Worm (Caenorhabditis elegans): ENCODE results near the gene Y67H2A.10.

Gene Y67H2A.10

DNA sequence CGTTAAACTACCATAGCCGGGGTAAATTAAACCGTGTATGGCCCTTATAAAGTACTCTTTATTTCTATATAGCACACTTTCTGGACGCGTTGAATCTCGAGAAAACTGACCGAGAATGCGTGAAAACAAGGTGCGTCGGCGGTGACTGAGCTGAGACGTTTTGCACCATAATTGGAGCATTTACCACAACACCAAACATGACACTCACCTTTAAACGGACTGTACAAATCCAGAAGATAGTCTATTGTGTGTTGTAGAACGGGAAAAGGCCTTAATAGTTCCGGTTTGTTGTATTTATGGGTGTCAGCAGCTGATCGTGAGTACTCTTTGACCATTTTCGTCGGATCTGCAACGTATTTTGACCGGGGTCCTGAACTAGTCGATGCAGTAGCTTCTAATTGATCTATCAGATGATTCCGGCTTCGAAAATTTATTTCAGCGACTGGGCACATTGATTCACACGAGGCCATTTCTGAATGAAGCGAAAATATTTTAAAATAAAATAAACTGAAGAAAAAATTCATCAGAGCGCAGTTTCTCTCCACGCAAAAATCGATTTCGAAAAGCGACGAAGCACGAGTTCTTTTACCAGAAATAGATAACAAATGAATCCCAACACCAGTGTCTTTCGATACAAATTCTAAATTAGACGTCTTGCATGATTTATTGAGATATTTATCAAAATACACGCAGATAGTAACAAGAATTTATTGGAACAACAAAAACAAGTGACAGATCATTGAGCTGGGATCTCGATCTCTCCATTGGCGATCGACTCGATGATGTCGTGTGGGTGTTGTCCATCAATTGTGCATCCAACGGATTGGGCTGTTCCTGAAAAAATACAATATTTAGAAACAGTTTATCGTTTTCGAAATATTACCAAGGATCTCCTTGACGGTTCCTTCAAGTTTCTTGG is 50.1 kb downstream of the Y67H2A.10 start, which contains the start of gene tag-115 (continued):
- TF ChIP-seq mxl-1 (tag; optimal IDR thresholded peaks at IDR 0.05): peak; percentile 41
- peak; percentile 19 for TF ChIP-seq F10E7.11 (tag; optimal IDR thresholded peaks at IDR 0.05)
- TF ChIP-seq C17E4.6 (GFP tag; IDR thresholded peaks at IDR 0.05): peak; percentile 52; the same call in 1 of the 2 replicates
- peak; percentile 5 for TF ChIP-seq attf-5 (GFP tag; optimal IDR thresholded peaks at IDR 0.05)
- no peak for TF ChIP-seq Y79H2A.3 (GFP tag; conservative IDR thresholded peaks at IDR 0.05)
- peak; percentile 22 for TF ChIP-seq atf-7 (tag; optimal IDR thresholded peaks at IDR 0.05)
- peak; percentile 63 for TF ChIP-seq die-1 (tag; optimal IDR thresholded peaks at IDR 0.05)
- TF ChIP-seq lin-35 (GFP tag; optimal IDR thresholded peaks at IDR 0.05): peak in 1 of 3 experiments; percentile 79
- TF ChIP-seq nfyb-1 (GFP tag; IDR thresholded peaks at IDR 0.05): peak; percentile 82
- no peak for TF ChIP-seq bed-2 (GFP tag; IDR thresholded peaks at IDR 0.05)
- no peak for TF ChIP-seq tbx-9 (tag; optimal IDR thresholded peaks at IDR 0.05; ENCODE audit: borderline replicate concordance)
- TF ChIP-seq ztf-26 (tag; optimal IDR thresholded peaks at IDR 0.05): no peak
- no peak for TF ChIP-seq ztf-28 (GFP tag; IDR thresholded peaks at IDR 0.05)
- TF ChIP-seq B0336.3 (GFP tag; IDR thresholded peaks at IDR 0.05): peak; percentile 83
- TF ChIP-seq lin-40 (tag; optimal IDR thresholded peaks at IDR 0.05): peak; percentile 20
- TF ChIP-seq F33H1.4 (GFP tag; IDR thresholded peaks at IDR 0.05): no peak; the same call in none of the 2 replicates
- peak; percentile 43; the same call in 1 of the 2 replicates for TF ChIP-seq D2030.7 (GFP tag; IDR thresholded peaks at IDR 0.05)
- peak; percentile 70 for TF ChIP-seq ekl-4 (GFP tag; IDR thresholded peaks at IDR 0.05)
- TF ChIP-seq snpc-1.3 (tag; optimal IDR thresholded peaks at IDR 0.05; ENCODE audit: insufficient read depth): peak; percentile 94
- TF ChIP-seq mes-4 (tag; optimal IDR thresholded peaks at IDR 0.05): peak; percentile 49
- TF ChIP-seq nhr-120 (GFP tag; IDR thresholded peaks at IDR 0.05): no peak
- no peak for TF ChIP-seq F37B4.10 (GFP tag; IDR thresholded peaks at IDR 0.05)
- TF ChIP-seq F57C9.4 (tag; optimal IDR thresholded peaks at IDR 0.05): no peak
- TF ChIP-seq lsy-27 (tag; optimal IDR thresholded peaks at IDR 0.05; ENCODE audit: borderline replicate concordance, insufficient read depth): no peak
- TF ChIP-seq lin-54 (GFP tag; optimal IDR thresholded peaks at IDR 0.05): peak; percentile 92
- no peak for TF ChIP-seq him-1 (tag; optimal IDR thresholded peaks at IDR 0.05)
- TF ChIP-seq ceh-100 (GFP tag; IDR thresholded peaks at IDR 0.05): peak; percentile 29; the same call in 1 of the 2 replicates
- no peak for TF ChIP-seq nfya-2 (GFP tag; IDR thresholded peaks at IDR 0.05)
- no peak for TF ChIP-seq ccch-3 (GFP tag; optimal IDR thresholded peaks at IDR 0.05)
- no peak for TF ChIP-seq hlh-26 (GFP tag; conservative IDR thresholded peaks at IDR 0.05)
- TF ChIP-seq egl-44 (GFP tag; IDR thresholded peaks at IDR 0.05): no peak
- TF ChIP-seq hrde-1 (tag; optimal IDR thresholded peaks at IDR 0.05; ENCODE audit: borderline replicate concordance): peak; percentile 98
- no peak for TF ChIP-seq ztf-6 (GFP tag; IDR thresholded peaks at IDR 0.05)
- no peak for TF ChIP-seq hlh-12 (tag; optimal IDR thresholded peaks at IDR 0.05)
- peak; percentile 85 for TF ChIP-seq lin-26 (GFP tag; IDR thresholded peaks at IDR 0.05)
- TF ChIP-seq B0261.1 (tag; optimal IDR thresholded peaks at IDR 0.05): peak; percentile 21
- TF ChIP-seq ceh-91 (GFP tag; IDR thresholded peaks at IDR 0.05): peak; percentile 26; the same call in 1 of the 2 replicates
- TF ChIP-seq Y56A3A.18 (GFP tag; IDR thresholded peaks at IDR 0.05): no peak
- TF ChIP-seq F49E8.2 (tag; optimal IDR thresholded peaks at IDR 0.05; ENCODE audit: insufficient read depth): peak; percentile 93
- TF ChIP-seq tbp1 (GFP tag; optimal IDR thresholded peaks at IDR 0.05): peak; percentile 69
- TF ChIP-seq sdz-38 (tag; optimal IDR thresholded peaks at IDR 0.05): no peak
- TF ChIP-seq madf-8 (GFP tag; conservative IDR thresholded peaks at IDR 0.05): no peak; the same call in 1 of the 2 replicates
- TF ChIP-seq lag-1 (GFP tag; IDR thresholded peaks at IDR 0.05): no peak
- TF ChIP-seq Y53G8AR.9 (GFP tag; conservative IDR thresholded peaks at IDR 0.05): peak; percentile 53; the same call in 1 of the 2 replicates
- peak; percentile 73 for TF ChIP-seq pbrm-1 (GFP tag; IDR thresholded peaks at IDR 0.05)
- TF ChIP-seq nfya-1 (tag; optimal IDR thresholded peaks at IDR 0.05; ENCODE audit: borderline replicate concordance, insufficient read depth): no peak

Measured in whole organism, young adult.